Worm (Caenorhabditis elegans) whole organism, late embryonic: Measurements from ENCODE around the gene idpp-5.

ENCODE experiments used
- C38D4.7 ChIP-seq: fragments of 200-800 bp; sonication (Bioruptor generic); optimal IDR thresholded peaks from 2 replicates; lab custom pipeline; 2018; ENCODE audit warnings: mild to moderate bottlenecking, missing genetic modification characterization, moderate library complexity, missing compliant biosample characterization
- T23F11.4 ChIP-seq: fragments of 200-800 bp; sonication (Bioruptor generic); optimal IDR thresholded peaks from 2 replicates; lab custom pipeline; 2018; ENCODE audit warnings: mild to moderate bottlenecking, missing genetic modification characterization, missing compliant biosample characterization
- ceh-22 ChIP-seq: sonication (generic microtip); optimal IDR thresholded peaks from 2 replicates; lab custom pipeline; 2017; ENCODE audit warnings: missing biosample characterization, missing genetic modification characterization
- rnt-1 ChIP-seq: sonication (generic microtip); optimal IDR thresholded peaks from 2 replicates; lab custom pipeline; 2016; ENCODE audit warnings: missing genetic modification characterization, missing compliant biosample characterization
- tbx-2 ChIP-seq: sonication (generic microtip); optimal IDR thresholded peaks from 2 replicates; lab custom pipeline; 2016; ENCODE audit warnings: missing genetic modification characterization, missing compliant biosample characterization

ce11 chrX:3818856-3819524 is 26.4 kb upstream of the idpp-5 start:
- TF ChIP-seq C38D4.7 (GFP tag; lab: Kevin White, UChicago) (no peak), rnt-1 (tag; lab: Kevin White, UChicago) (no peak), tbx-2 (tag; lab: Kevin White, UChicago) (no peak), T23F11.4 (no peak), ceh-22 (tag; lab: Kevin White, UChicago) (no peak)
